Fruit fly (Drosophila melanogaster): ENCODE measurements around the gene CG18418.

CG18418 gene

dm6 chr3L:4691775-4692174 is 1.9 kb upstream of the CG18418 start (continued):
- TF ChIP-seq Sox102F (GFP tag; optimal IDR thresholded peaks at IDR 0.05) = peak; percentile 39
- no peak for TF ChIP-seq inv (GFP tag; IDR thresholded peaks at IDR 0.05; ENCODE audit: partially characterized antibody)
- no peak for TF ChIP-seq CG11723 (GFP tag; optimal IDR thresholded peaks at IDR 0.05)
- no peak for TF ChIP-seq Scr (GFP tag; IDR thresholded peaks at IDR 0.05; ENCODE audit: partially characterized antibody)
- TF ChIP-seq CG1792 (GFP tag; optimal IDR thresholded peaks at IDR 0.05) = no peak
- TF ChIP-seq CG12659 (GFP tag; optimal IDR thresholded peaks at IDR 0.05) = peak; percentile 6
- no peak for TF ChIP-seq gce (GFP tag; IDR thresholded peaks at IDR 0.05)
- no peak for TF ChIP-seq jumu (GFP tag; optimal IDR thresholded peaks at IDR 0.05)
- TF ChIP-seq CG1647 (GFP tag; optimal IDR thresholded peaks at IDR 0.05) = no peak
- no peak for TF ChIP-seq Hmx (GFP tag; optimal IDR thresholded peaks at IDR 0.05)
- TF ChIP-seq jigr1 (GFP tag; IDR thresholded peaks at IDR 0.05) = no peak
- TF ChIP-seq Trl (optimal IDR thresholded peaks at IDR 0.05) = no peak
- no peak for TF ChIP-seq Trl (GFP tag; optimal IDR thresholded peaks at IDR 0.05)
- TF ChIP-seq CG6813 (GFP tag; optimal IDR thresholded peaks at IDR 0.05) = no peak
- no peak for TF ChIP-seq CG9215 (GFP tag; IDR thresholded peaks at IDR 0.05)
- no peak for TF ChIP-seq Camta (GFP tag; optimal IDR thresholded peaks at IDR 0.05)
- no peak for TF ChIP-seq CG14441 (GFP tag; IDR thresholded peaks at IDR 0.05)
- TF ChIP-seq CG14014 (GFP tag; IDR thresholded peaks at IDR 0.05) = no peak
- peak; percentile 15 for TF ChIP-seq dmrt11E (tag; optimal IDR thresholded peaks at IDR 0.05)
- TF ChIP-seq dpn (GFP tag; optimal IDR thresholded peaks at IDR 0.05) = no peak
- no peak for TF ChIP-seq tio (GFP tag; optimal IDR thresholded peaks at IDR 0.05)
- TF ChIP-seq CG13894 (tag; optimal IDR thresholded peaks at IDR 0.05) = no peak
- peak; percentile 36 for TF ChIP-seq CG8388 (GFP tag; optimal IDR thresholded peaks at IDR 0.05)
- TF ChIP-seq CG9932 (GFP tag; IDR thresholded peaks at IDR 0.05) = no peak
- TF ChIP-seq Abd-B (GFP tag; optimal IDR thresholded peaks at IDR 0.05) = peak; percentile 43
- no peak for TF ChIP-seq CG18764 (GFP tag; optimal IDR thresholded peaks at IDR 0.05)
- TF ChIP-seq CG15514 (GFP tag; optimal IDR thresholded peaks at IDR 0.05) = no peak
- no peak for TF ChIP-seq Kr (GFP tag; optimal IDR thresholded peaks at IDR 0.05)
- no peak for TF ChIP-seq Meics (GFP tag; optimal IDR thresholded peaks at IDR 0.05)
- TF ChIP-seq emc (GFP tag; optimal IDR thresholded peaks at IDR 0.05) = no peak
- no peak for TF ChIP-seq CG7357 (GFP tag; IDR thresholded peaks at IDR 0.05)
- no peak for TF ChIP-seq lov (optimal IDR thresholded peaks at IDR 0.05)
- no peak for TF ChIP-seq lov (GFP tag; IDR thresholded peaks at IDR 0.05)
- no peak for TF ChIP-seq HmgZ (tag; optimal IDR thresholded peaks at IDR 0.05)
- TF ChIP-seq Pdp1 (GFP tag; optimal IDR thresholded peaks at IDR 0.05) = no peak
- no peak for TF ChIP-seq Dip2 (GFP tag; IDR thresholded peaks at IDR 0.05)
- TF ChIP-seq PHDP (tag; optimal IDR thresholded peaks at IDR 0.05) = peak; percentile 16
- TF ChIP-seq CG33213 (GFP tag; optimal IDR thresholded peaks at IDR 0.05) = no peak
- no peak for TF ChIP-seq CG3281 (GFP tag; optimal IDR thresholded peaks at IDR 0.05)
- TF ChIP-seq schlank (tag; optimal IDR thresholded peaks at IDR 0.05) = no peak
- no peak for TF ChIP-seq CG7372 (GFP tag; IDR thresholded peaks at IDR 0.05)
- TF ChIP-seq Usf (GFP tag; optimal IDR thresholded peaks at IDR 0.05) = no peak
- TF ChIP-seq zfh1 (GFP tag; IDR thresholded peaks at IDR 0.05) = no peak
- TF ChIP-seq CG14965 (GFP tag; optimal IDR thresholded peaks at IDR 0.05; ENCODE audit: borderline replicate concordance) = no peak
- no peak for TF ChIP-seq Asciz (GFP tag; optimal IDR thresholded peaks at IDR 0.05)
- TF ChIP-seq CG8478 (optimal IDR thresholded peaks at IDR 0.05) = no peak
- no peak for TF ChIP-seq bab2 (GFP tag; optimal IDR thresholded peaks at IDR 0.05)
- TF ChIP-seq CG3163 (GFP tag; optimal IDR thresholded peaks at IDR 0.05) = no peak
- TF ChIP-seq CG13424 (tag; optimal IDR thresholded peaks at IDR 0.05) = peak; percentile 39
- TF ChIP-seq bbx (GFP tag; IDR thresholded peaks at IDR 0.05; ENCODE audit: partially characterized antibody) = no peak
- TF ChIP-seq CG17328 (GFP tag; IDR thresholded peaks at IDR 0.05) = no peak
- TF ChIP-seq NK7.1 (GFP tag; optimal IDR thresholded peaks at IDR 0.05) = no peak
- no peak for TF ChIP-seq tna (GFP tag; IDR thresholded peaks at IDR 0.05; ENCODE audit: partially characterized antibody)
